Fruit fly (Drosophila melanogaster) whole organism, adult: Measurements from ENCODE around the gene slpr.

Source experiments
- CG11617 ChIP-seq: fragments of 200-800 bp; sonication (Bioruptor generic); optimal IDR thresholded peaks from 2 replicates; lab custom pipeline; 2017; ENCODE audit warnings: mild to moderate bottlenecking, missing biosample characterization, missing genetic modification reagents, missing genetic modification characterization
- CG14711 ChIP-seq: fragments of 200-800 bp; sonication (Bioruptor generic); optimal IDR thresholded peaks from 2 replicates; lab custom pipeline; 2018; ENCODE audit warnings: missing biosample characterization, mild to moderate bottlenecking, missing genetic modification characterization, moderate library complexity
- CG5204 ChIP-seq: fragments of 200-800 bp; sonication (Bioruptor generic); optimal IDR thresholded peaks from 2 replicates; lab custom pipeline; 2016; ENCODE audit warnings: missing biosample characterization, missing genetic modification characterization
- CG7045 ChIP-seq: fragments of 200-800 bp; sonication (Bioruptor generic); optimal IDR thresholded peaks from 2 replicates; lab custom pipeline; 2017; ENCODE audit warnings: missing biosample characterization, mild to moderate bottlenecking, missing genetic modification characterization
- CG7101 ChIP-seq: fragments of 200-800 bp; sonication (Bioruptor generic); optimal IDR thresholded peaks from 2 replicates; lab custom pipeline; 2018; ENCODE audit warnings: missing biosample characterization, mild to moderate bottlenecking, missing genetic modification characterization, moderate library complexity
- bab1 ChIP-seq: fragments of 200-800 bp; sonication (Bioruptor generic); optimal IDR thresholded peaks from 3 replicates; lab custom pipeline; 2019; ENCODE audit warnings: missing biosample characterization, mild to moderate bottlenecking, missing genetic modification characterization, moderate library complexity
- cic ChIP-seq: fragments of 200-800 bp; sonication (Bioruptor generic); optimal IDR thresholded peaks from 2 replicates; lab custom pipeline; 2017; ENCODE audit warnings: missing biosample characterization, mild to moderate bottlenecking, missing genetic modification characterization, moderate library complexity
- kay ChIP-seq: fragments of 200-800 bp; sonication (Bioruptor generic); peaks from one replicate; lab custom pipeline; 2016; ENCODE audit warnings: missing biosample characterization, missing genetic modification characterization, borderline replicate concordance
- pad ChIP-seq: fragments of 200-800 bp; sonication (Bioruptor generic); optimal IDR thresholded peaks from 3 replicates; lab custom pipeline; 2017; ENCODE audit warnings: missing biosample characterization, missing genetic modification characterization, mild to moderate bottlenecking, moderate library complexity, missing genetic modification reagents
- tj ChIP-seq: fragments of 200-800 bp; sonication (Bioruptor generic); optimal IDR thresholded peaks from 3 replicates; lab custom pipeline; 2017; ENCODE audit warnings: missing biosample characterization, mild to moderate bottlenecking, missing genetic modification characterization, moderate library complexity
- toe ChIP-seq: fragments of 200-800 bp; sonication (Bioruptor generic); optimal IDR thresholded peaks from 2 replicates; lab custom pipeline; 2016; ENCODE audit warnings: missing biosample characterization, missing genetic modification characterization

DNA sequence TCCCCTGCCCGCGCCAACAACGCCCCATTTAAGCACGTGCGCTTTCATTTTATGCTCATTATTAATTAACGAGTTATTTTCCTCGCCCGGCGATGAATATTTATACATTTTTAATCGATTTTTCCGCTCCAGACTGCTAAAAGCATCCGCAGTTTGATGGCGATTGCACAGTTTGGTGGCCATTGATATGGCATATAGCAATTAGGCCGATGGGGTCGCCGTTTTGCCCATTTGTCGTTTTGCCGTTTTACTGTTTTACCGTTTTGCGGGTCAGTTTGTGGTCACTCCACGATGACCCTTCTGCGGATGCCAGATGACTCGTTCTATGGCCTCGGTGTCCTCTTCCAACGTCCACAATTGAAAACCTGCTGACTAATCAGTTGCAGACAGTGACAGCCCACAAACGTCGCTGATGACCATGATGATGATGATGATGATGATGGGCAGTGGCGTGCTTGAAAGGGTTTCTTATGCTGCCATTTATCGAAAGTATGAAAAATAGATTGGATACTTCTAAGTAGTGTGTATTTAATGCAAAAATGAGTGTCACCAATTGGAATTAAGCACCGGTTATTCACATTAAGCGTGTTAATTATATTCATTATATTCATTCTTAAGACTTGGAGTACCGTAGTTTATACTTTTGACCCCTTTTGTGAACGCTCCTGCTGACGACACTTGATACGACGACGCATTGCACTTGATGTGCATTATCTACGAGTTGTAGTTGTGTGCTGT lies 34.9 kb upstream of the slpr start:
- TF ChIP-seq CG14711 (tag; lab: Kevin White, UChicago) (no peak), cic (GFP tag; lab: Kevin White, UChicago) (no peak), pad (GFP tag; lab: Kevin White, UChicago) (no peak), kay (GFP tag; lab: Kevin White, UChicago) (no peak), CG11617 (peak; percentile 31), toe (GFP tag; lab: Kevin White, UChicago) (no peak), tj (GFP tag; lab: Kevin White, UChicago) (peak; percentile 78), CG7045 (no peak), CG7101 (tag; lab: Kevin White, UChicago) (peak; percentile 49), CG5204 (GFP tag; lab: Kevin White, UChicago) (no peak), bab1 (GFP tag; lab: Kevin White, UChicago) (no peak)
